Worm (Caenorhabditis elegans) whole organism, young adult: ENCODE measurements around the gene ZK1290.10.

Experiments
- Y53F4B.3 ChIP-seq: fragments of 200-800 bp; sonication (Bioruptor generic); IDR thresholded peaks from 2 replicates; pipeline ENCODE4 v1.3.6; 2022; ENCODE audit warnings: missing genetic modification reagents, missing genetic modification characterization, missing compliant biosample characterization
- efl-1 ChIP-seq: fragments of 150-350 bp; optimal IDR thresholded peaks from 2 replicates; lab custom pipeline; 2014; ENCODE audit warnings: missing biosample characterization, missing genetic modification reagents, missing genetic modification characterization
- lin-35 ChIP-seq, 3 experiments: fragments of 150-350 bp in 2 of 3; sonication (generic microtip) in 1 of 3; optimal IDR thresholded peaks; 2 replicates each; lab custom pipeline; 2014 to 2018; ENCODE audit warnings: missing biosample characterization in 3 of 3, missing genetic modification characterization in 3 of 3, missing genetic modification reagents in 3 of 3
- madf-10 ChIP-seq: sonication (generic microtip); optimal IDR thresholded peaks from 2 replicates; lab custom pipeline; 2016; ENCODE audit warnings: mild to moderate bottlenecking, missing genetic modification characterization, missing compliant biosample characterization
- snpc-4 ChIP-seq, 5 experiments: fragments of 150-350 bp in 1 of 5; sonication (generic microtip) in 4 of 5; optimal IDR thresholded peaks; 2 replicates each; lab custom pipeline; 2014 to 2018; ENCODE audit warnings: missing genetic modification characterization in 5 of 5, missing biosample characterization in 3 of 5, antibody characterized with exemption in 2 of 5, mild to moderate bottlenecking in 2 of 5, missing compliant biosample characterization in 2 of 5, missing genotype in 2 of 5, moderate library complexity in 2 of 5, missing genetic modification reagents in 1 of 5
- unc-62 ChIP-seq: fragments of 150-350 bp; optimal IDR thresholded peaks from 2 replicates; lab custom pipeline; 2014; ENCODE audit warnings: missing biosample characterization, missing genetic modification reagents, missing genetic modification characterization

- no peak for TF ChIP-seq unc-62 (GFP tag; lab: Kevin White, UChicago)
- TF ChIP-seq madf-10 (tag; lab: Kevin White, UChicago), result no peak
- TF ChIP-seq snpc-4 (GFP tag; optimal IDR thresholded peaks at IDR 0.05; lab: Kevin White, UChicago), result no peak
- TF ChIP-seq snpc-4 (tag; optimal IDR thresholded peaks at IDR 0.05; lab: Kevin White, UChicago), result no peak
- TF ChIP-seq Y53F4B.3 (GFP tag; lab: Robert Waterston, UW), result no peak
- no peak for TF ChIP-seq lin-35 (GFP tag; optimal IDR thresholded peaks at IDR 0.05; lab: Kevin White, UChicago)
- no peak for TF ChIP-seq efl-1 (GFP tag; lab: Kevin White, UChicago)
These were observed 10.8 kb downstream of the ZK1290.10 start for ce11 chrII:7542952-7543351.
